Worm (Caenorhabditis elegans) whole organism, midembryonic: ENCODE measurements around the gene R12B2.6.

Experiments used
- T22C8.4 ChIP-seq: fragments of 200-800 bp; sonication (Bioruptor generic); IDR thresholded peaks from 2 replicates; pipeline ENCODE4 v1.3.6; 2022; ENCODE audit warnings: missing genetic modification characterization, missing compliant biosample characterization
- cog-1 ChIP-seq: sonication (generic microtip); optimal IDR thresholded peaks from 2 replicates; lab custom pipeline; 2016; ENCODE audit warnings: missing genetic modification characterization, missing compliant biosample characterization
- flt-1 ChIP-seq: fragments of 200-800 bp; sonication (Bioruptor generic); IDR thresholded peaks from 2 replicates; pipeline ENCODE4 v1.3.6; 2022; ENCODE audit warnings: missing genetic modification characterization, missing compliant biosample characterization
- klf-2 ChIP-seq: fragments of 200-800 bp; sonication (Bioruptor generic); conservative IDR thresholded peaks from 2 replicates; pipeline ENCODE4 v1.3.6; 2022; ENCODE audit warnings: missing genetic modification reagents, missing genetic modification characterization, missing compliant biosample characterization
- med-1 ChIP-seq: sonication (generic microtip); optimal IDR thresholded peaks from 2 replicates; lab custom pipeline; 2017; ENCODE audit warnings: missing genetic modification characterization, mild to moderate bottlenecking, missing compliant biosample characterization, antibody characterized with exemption, missing genetic modification reagents; ENCODE audit not compliant: insufficient read depth
- ref-1 ChIP-seq: fragments of 200-800 bp; sonication (Bioruptor generic); conservative IDR thresholded peaks from 2 replicates; pipeline ENCODE4 v1.3.6; 2022; ENCODE audit warnings: missing genetic modification reagents, missing genetic modification characterization, missing compliant biosample characterization
- tab-1 ChIP-seq: fragments of 200-800 bp; sonication (Bioruptor generic); IDR thresholded peaks from 2 replicates; pipeline ENCODE4 v1.3.6; 2022; ENCODE audit warnings: missing genetic modification characterization, missing compliant biosample characterization
- ztf-23 ChIP-seq: fragments of 200-800 bp; sonication (Bioruptor generic); IDR thresholded peaks from 2 replicates; pipeline ENCODE4 v1.3.6; 2022; ENCODE audit warnings: missing genetic modification reagents, missing genetic modification characterization, missing compliant biosample characterization
- ztf-29 ChIP-seq: fragments of 200-800 bp; sonication (Bioruptor generic); IDR thresholded peaks from 2 replicates; pipeline ENCODE4 v1.3.6; 2022; ENCODE audit warnings: missing genetic modification reagents, missing genetic modification characterization, missing compliant biosample characterization

Gene R12B2.6

ce11 chrIII:5832442-5832841 lies 1.5 kb downstream of the R12B2.6 start:
- no peak for TF ChIP-seq flt-1 (GFP tag; lab: Robert Waterston, UW)
- no peak for TF ChIP-seq T22C8.4 (GFP tag; lab: Robert Waterston, UW)
- no peak for TF ChIP-seq med-1
- TF ChIP-seq ref-1 = no peak
- no peak for TF ChIP-seq klf-2 (GFP tag; lab: Robert Waterston, UW)
- TF ChIP-seq cog-1 (tag; lab: Kevin White, UChicago) = no peak
- TF ChIP-seq ztf-23 (GFP tag; lab: Robert Waterston, UW) = no peak
- no peak for TF ChIP-seq tab-1 (GFP tag; lab: Robert Waterston, UW)
- no peak for TF ChIP-seq ztf-29 (GFP tag; lab: Robert Waterston, UW)

ce11 chrIII:5828065-5828464 lies 5.9 kb downstream of the R12B2.6 start:
- TF ChIP-seq flt-1 (GFP tag; lab: Robert Waterston, UW) (no peak), med-1 (no peak), tab-1 (GFP tag; lab: Robert Waterston, UW) (no peak), klf-2 (GFP tag; lab: Robert Waterston, UW) (no peak), cog-1 (tag; lab: Kevin White, UChicago) (no peak), ztf-29 (GFP tag; lab: Robert Waterston, UW) (no peak), T22C8.4 (GFP tag; lab: Robert Waterston, UW) (no peak), ztf-23 (GFP tag; lab: Robert Waterston, UW) (no peak), ref-1 (no peak)

- TF ChIP-seq T22C8.4 (GFP tag; lab: Robert Waterston, UW) (no peak), med-1 (no peak), ztf-29 (GFP tag; lab: Robert Waterston, UW) (no peak), ztf-23 (GFP tag; lab: Robert Waterston, UW) (no peak), tab-1 (GFP tag; lab: Robert Waterston, UW) (no peak)
These were observed 7.0 kb downstream of the R12B2.6 start for ce11 chrIII:5826895-5827437.

ce11 chrIII:5824450-5824972 lies 9.4 kb downstream of the R12B2.6 start:
- no peak for TF ChIP-seq ref-1
- no peak for TF ChIP-seq tab-1 (GFP tag; lab: Robert Waterston, UW)
- no peak for TF ChIP-seq T22C8.4 (GFP tag; lab: Robert Waterston, UW)
- TF ChIP-seq cog-1 (tag; lab: Kevin White, UChicago) = no peak

ce11 chrIII:5823617-5824016 lies 10.3 kb downstream of the R12B2.6 start, which contains the start of gene R12B2.8:
Gene R12B2.8, plus strand, starts transcription at chrIII:5823917.
- TF ChIP-seq ztf-23 (GFP tag; lab: Robert Waterston, UW) = no peak
- no peak for TF ChIP-seq cog-1 (tag; lab: Kevin White, UChicago)
- TF ChIP-seq ref-1 = no peak
- no peak for TF ChIP-seq flt-1 (GFP tag; lab: Robert Waterston, UW)
- TF ChIP-seq tab-1 (GFP tag; lab: Robert Waterston, UW) = no peak
- no peak for TF ChIP-seq ztf-29 (GFP tag; lab: Robert Waterston, UW)
- TF ChIP-seq med-1 = no peak
- TF ChIP-seq klf-2 (GFP tag; lab: Robert Waterston, UW) = no peak
- TF ChIP-seq T22C8.4 (GFP tag; lab: Robert Waterston, UW) = no peak

ce11 chrIII:5822816-5823215 lies 11.1 kb downstream of the R12B2.6 start:
- no peak for TF ChIP-seq cog-1 (tag; lab: Kevin White, UChicago)
- TF ChIP-seq tab-1 (GFP tag; lab: Robert Waterston, UW) = no peak
- no peak for TF ChIP-seq ztf-29 (GFP tag; lab: Robert Waterston, UW)
- no peak for TF ChIP-seq T22C8.4 (GFP tag; lab: Robert Waterston, UW)
- TF ChIP-seq med-1 = no peak

- TF ChIP-seq ref-1 (no peak), ztf-29 (GFP tag; lab: Robert Waterston, UW) (no peak), ztf-23 (GFP tag; lab: Robert Waterston, UW) (no peak), tab-1 (GFP tag; lab: Robert Waterston, UW) (no peak), T22C8.4 (GFP tag; lab: Robert Waterston, UW) (no peak), klf-2 (GFP tag; lab: Robert Waterston, UW) (no peak), flt-1 (GFP tag; lab: Robert Waterston, UW) (no peak), cog-1 (tag; lab: Kevin White, UChicago) (no peak), med-1 (no peak)
These were observed 18.0 kb downstream of the R12B2.6 start, which contains the start of gene sma-4 for ce11 chrIII:5815932-5816331. Gene sma-4, plus strand, starts transcription at chrIII:5816232.

- TF ChIP-seq cog-1 (tag; lab: Kevin White, UChicago) (no peak), flt-1 (GFP tag; lab: Robert Waterston, UW) (no peak), ztf-29 (GFP tag; lab: Robert Waterston, UW) (no peak), tab-1 (GFP tag; lab: Robert Waterston, UW) (0 out of 2 replicates have a peak, but pooled peaks have one; percentile 28)
These were observed 19.2 kb downstream of the R12B2.6 start, which contains the start of gene R12B2.7 for ce11 chrIII:5814799-5815198. Gene R12B2.7, plus strand, starts transcription at chrIII:5815045.

ce11 chrIII:5814098-5814497 lies 19.9 kb downstream of the R12B2.6 start:
- TF ChIP-seq tab-1 (GFP tag; lab: Robert Waterston, UW) (no peak), ztf-29 (GFP tag; lab: Robert Waterston, UW) (no peak), klf-2 (GFP tag; lab: Robert Waterston, UW) (no peak), ref-1 (no peak), cog-1 (tag; lab: Kevin White, UChicago) (no peak), flt-1 (GFP tag; lab: Robert Waterston, UW) (no peak), T22C8.4 (GFP tag; lab: Robert Waterston, UW) (no peak), med-1 (no peak)

ce11 chrIII:5813501-5813900 lies 20.5 kb downstream of the R12B2.6 start:
- TF ChIP-seq ztf-23 (GFP tag; lab: Robert Waterston, UW) (no peak), med-1 (no peak), T22C8.4 (GFP tag; lab: Robert Waterston, UW) (no peak), ref-1 (no peak), flt-1 (GFP tag; lab: Robert Waterston, UW) (no peak), cog-1 (tag; lab: Kevin White, UChicago) (no peak), klf-2 (GFP tag; lab: Robert Waterston, UW) (no peak), tab-1 (GFP tag; lab: Robert Waterston, UW) (no peak)
